Worm (Caenorhabditis elegans): ENCODE results near the gene Y11D7A.9.

Gene Y11D7A.9

ce11 chrIV:9224825-9225224, 31.1 kb downstream of the Y11D7A.9 start, which contains the start of gene C46C2.3:
C46C2.3 (plus strand) TSS chrIV:9225125.
- TF ChIP-seq ceh-100 (GFP tag; IDR thresholded peaks at IDR 0.05) (no peak), lsy-27 (tag; optimal IDR thresholded peaks at IDR 0.05; ENCODE audit: borderline replicate concordance, insufficient read depth) (no peak), athp-1 (tag; optimal IDR thresholded peaks at IDR 0.05) (no peak), ceh-79 (tag; optimal IDR thresholded peaks at IDR 0.05) (no peak), attf-3 (GFP tag; conservative IDR thresholded peaks at IDR 0.05) (no peak), ztf-6 (GFP tag; IDR thresholded peaks at IDR 0.05) (no peak), ztf-3 (GFP tag; optimal IDR thresholded peaks at IDR 0.05) (no peak)

- TF ChIP-seq B0019.2 (GFP tag; conservative IDR thresholded peaks at IDR 0.05) (no peak), lin-40 (tag; optimal IDR thresholded peaks at IDR 0.05) (no peak), F55B11.4 (tag; optimal IDR thresholded peaks at IDR 0.05; ENCODE audit: borderline replicate concordance, insufficient read depth) (no peak), cebp-1 (GFP tag; IDR thresholded peaks at IDR 0.05) (no peak), cebp-1 (tag; optimal IDR thresholded peaks at IDR 0.05) (no peak), bed-2 (GFP tag; IDR thresholded peaks at IDR 0.05) (no peak), T26A5.8 (tag; optimal IDR thresholded peaks at IDR 0.05) (no peak), rpc-1 (optimal IDR thresholded peaks at IDR 0.05) (no peak), rpc-1 (tag; optimal IDR thresholded peaks at IDR 0.05) (no peak), unc-62 (GFP tag; optimal IDR thresholded peaks at IDR 0.05) (no peak), snpc-4 (GFP tag; optimal IDR thresholded peaks at IDR 0.05) (no peak), snpc-4 (tag; optimal IDR thresholded peaks at IDR 0.05) (no peak), Y79H2A.3 (GFP tag; conservative IDR thresholded peaks at IDR 0.05) (no peak), Y67H2A.10 (GFP tag; conservative IDR thresholded peaks at IDR 0.05) (no peak), nhr-179 (tag; optimal IDR thresholded peaks at IDR 0.05) (no peak), nfya-1 (tag; optimal IDR thresholded peaks at IDR 0.05; ENCODE audit: borderline replicate concordance, insufficient read depth) (no peak), F22D6.2 (tag; optimal IDR thresholded peaks at IDR 0.05) (no peak), F37B4.10 (GFP tag; IDR thresholded peaks at IDR 0.05) (no peak), T07F8.4 (tag; optimal IDR thresholded peaks at IDR 0.05) (no peak), hsf-1 (GFP tag; IDR thresholded peaks at IDR 0.05) (no peak), mxl-1 (tag; optimal IDR thresholded peaks at IDR 0.05) (no peak), pbrm-1 (GFP tag; IDR thresholded peaks at IDR 0.05) (no peak)
Observed at ce11 chrIV:9218415-9218814, 37.5 kb downstream of the Y11D7A.9 start.

- TF ChIP-seq F23B12.7 (tag; optimal IDR thresholded peaks at IDR 0.05; ENCODE audit: insufficient read depth), result no peak
- TF ChIP-seq somi-1 (GFP tag; optimal IDR thresholded peaks at IDR 0.05), result no peak
- no peak for TF ChIP-seq ztf-25 (GFP tag; IDR thresholded peaks at IDR 0.05)
- no peak for TF ChIP-seq dpl-1 (GFP tag; optimal IDR thresholded peaks at IDR 0.05)
- TF ChIP-seq Y95B8A.8 (GFP tag; IDR thresholded peaks at IDR 0.05), result no peak
- no peak for TF ChIP-seq egrh-3 (GFP tag; IDR thresholded peaks at IDR 0.05)
- TF ChIP-seq mxl-1 (tag; optimal IDR thresholded peaks at IDR 0.05), result no peak
- no peak for TF ChIP-seq snpc-1.1 (tag; optimal IDR thresholded peaks at IDR 0.05; ENCODE audit: insufficient read depth)
- TF ChIP-seq lin-40 (tag; optimal IDR thresholded peaks at IDR 0.05), result no peak
- no peak for TF ChIP-seq F52B5.7 (tag; optimal IDR thresholded peaks at IDR 0.05)
Observed at ce11 chrIV:9217426-9217825, 38.5 kb downstream of the Y11D7A.9 start, which contains the start of gene C46C2.2. C46C2.2 (plus strand) TSS chrIV:9217726.

Data from whole organism, young adult.